Worm (Caenorhabditis elegans): Measurements from ENCODE around the gene gcy-4.

Gene gcy-4

DNA sequence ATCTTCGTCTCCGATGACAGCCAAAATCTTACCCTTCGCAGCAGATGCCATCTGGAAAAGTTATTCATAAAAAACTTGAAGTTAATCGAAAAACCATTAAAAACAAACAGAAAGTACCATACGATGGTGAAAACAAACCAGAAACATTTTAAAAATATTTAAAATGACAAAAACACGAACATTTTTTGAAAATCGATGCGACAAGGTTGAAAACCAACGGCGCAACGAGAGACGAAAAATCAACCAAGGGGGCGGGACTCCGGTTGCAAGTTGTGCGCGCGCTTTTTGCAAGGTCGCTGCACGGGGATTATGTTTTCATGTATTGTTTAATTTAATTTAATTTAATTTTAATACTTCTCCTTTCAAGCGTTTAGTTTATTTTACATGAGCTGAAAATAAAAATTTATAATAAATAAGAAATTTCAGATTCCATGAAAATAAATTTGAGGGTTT, 4.9 kb downstream of the gcy-4 start, which contains the start of gene vha-9 (continued):
- TF ChIP-seq unc-62 (GFP tag; optimal IDR thresholded peaks at IDR 0.05) = no peak
- no peak for TF ChIP-seq zag-1 (tag; optimal IDR thresholded peaks at IDR 0.05)
- no peak for TF ChIP-seq ets-5 (GFP tag; IDR thresholded peaks at IDR 0.05)
- peak; percentile 55 to 62 for TF ChIP-seq lin-35 (GFP tag; optimal IDR thresholded peaks at IDR 0.05)
- TF ChIP-seq ceh-88 (GFP tag; IDR thresholded peaks at IDR 0.05) = peak; percentile 35; the same call in 1 of the 2 replicates
- TF ChIP-seq vab-15 (tag; optimal IDR thresholded peaks at IDR 0.05) = no peak
- TF ChIP-seq nhr-12 (tag; optimal IDR thresholded peaks at IDR 0.05) = no peak
- peak; percentile 48 for TF ChIP-seq isw-1 (GFP tag; IDR thresholded peaks at IDR 0.05)
- TF ChIP-seq C16A3.4 (tag; optimal IDR thresholded peaks at IDR 0.05) = peak; percentile 66
- TF ChIP-seq irx-1 (tag; optimal IDR thresholded peaks at IDR 0.05) = peak; percentile 13

DNA sequence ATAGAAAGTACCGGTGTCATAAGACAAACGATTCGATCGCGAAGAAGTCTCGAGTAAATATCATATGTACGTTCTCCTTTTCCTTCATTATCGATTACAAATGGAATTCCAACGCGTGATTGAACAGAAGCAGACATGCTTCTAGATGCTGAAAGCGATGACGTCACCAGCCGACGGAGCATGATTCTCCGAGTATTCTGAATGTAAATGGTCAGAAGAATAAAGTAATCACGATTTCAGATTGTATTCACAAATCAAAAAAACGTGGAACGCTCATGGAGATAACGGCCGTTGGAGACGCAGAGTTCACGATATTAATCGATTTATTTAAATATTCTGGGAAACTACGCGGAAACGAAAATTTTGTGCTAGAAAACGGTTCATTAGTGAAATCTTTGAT, 6.0 kb downstream of the gcy-4 start, which contains the start of gene clpp-1:
Gene clpp-1 (minus strand): TSS at position 197 of the 400 bp plus-strand sequence.
- TF ChIP-seq xbp-1 (tag; optimal IDR thresholded peaks at IDR 0.05) (no peak), skn-1 (tag; optimal IDR thresholded peaks at IDR 0.05) (no peak), efl-1 (optimal IDR thresholded peaks at IDR 0.05) (peak in 1 of 2 experiments; percentile 8), efl-1 (GFP tag; optimal IDR thresholded peaks at IDR 0.05 in 1 of 2) (peak in 1 of 2 experiments; percentile 84), nhr-90 (tag; optimal IDR thresholded peaks at IDR 0.05; ENCODE audit: poor library complexity) (no peak), isw-1 (GFP tag; IDR thresholded peaks at IDR 0.05) (no peak), lir-3 (tag; optimal IDR thresholded peaks at IDR 0.05; ENCODE audit: poor library complexity) (no peak), pax-3 (tag; optimal IDR thresholded peaks at IDR 0.05) (no peak), fkh-8 (tag; optimal IDR thresholded peaks at IDR 0.05) (peak; percentile 28), nhr-84 (tag; optimal IDR thresholded peaks at IDR 0.05) (no peak), hlh-4 (tag; optimal IDR thresholded peaks at IDR 0.05) (no peak), ama-1 (optimal IDR thresholded peaks at IDR 0.05) (peak; percentile 20), C04F5.9 (tag; optimal IDR thresholded peaks at IDR 0.05) (no peak), ceh-63 (GFP tag; optimal IDR thresholded peaks at IDR 0.05) (no peak), zip-4 (GFP tag; optimal IDR thresholded peaks at IDR 0.05) (no peak), alr-1 (tag; optimal IDR thresholded peaks at IDR 0.05; ENCODE audit: borderline replicate concordance) (no peak), lin-13 (GFP tag; optimal IDR thresholded peaks at IDR 0.05) (no peak), hpl-2 (GFP tag; optimal IDR thresholded peaks at IDR 0.05) (no peak), ztf-4 (tag; optimal IDR thresholded peaks at IDR 0.05) (peak; percentile 60), ztf-11 (tag; optimal IDR thresholded peaks at IDR 0.05) (no peak), snpc-4 (tag; optimal IDR thresholded peaks at IDR 0.05) (no peak), dsc-1 (tag; optimal IDR thresholded peaks at IDR 0.05) (no peak), aly-2 (tag; optimal IDR thresholded peaks at IDR 0.05) (no peak), elt-3 (tag; optimal IDR thresholded peaks at IDR 0.05) (no peak), sptf-1 (tag; optimal IDR thresholded peaks at IDR 0.05) (no peak), egl-27 (tag; optimal IDR thresholded peaks at IDR 0.05) (no peak), nhr-76 (tag; optimal IDR thresholded peaks at IDR 0.05) (no peak), nhr-85 (tag) (no peak), sup-37 (GFP tag; optimal IDR thresholded peaks at IDR 0.05) (no peak), dpl-1 (GFP tag; optimal IDR thresholded peaks at IDR 0.05) (no peak), nhr-71 (tag; optimal IDR thresholded peaks at IDR 0.05) (peak; percentile 42), ceh-8 (GFP tag; optimal IDR thresholded peaks at IDR 0.05) (no peak), rnt-1 (tag; optimal IDR thresholded peaks at IDR 0.05) (no peak), ceh-82 (tag; optimal IDR thresholded peaks at IDR 0.05) (no peak), unc-98 (GFP tag; IDR thresholded peaks at IDR 0.05) (no peak), fkh-4 (tag; optimal IDR thresholded peaks at IDR 0.05; ENCODE audit: borderline replicate concordance) (no peak), unc-62 (GFP tag; optimal IDR thresholded peaks at IDR 0.05) (no peak), jun-1 (tag; optimal IDR thresholded peaks at IDR 0.05) (no peak), nhr-28 (tag; optimal IDR thresholded peaks at IDR 0.05) (no peak), mef-2 (tag; optimal IDR thresholded peaks at IDR 0.05) (no peak), mdl-1 (tag; optimal IDR thresholded peaks at IDR 0.05) (no peak), mab-9 (GFP tag; IDR thresholded peaks at IDR 0.05) (no peak), unc-30 (tag; optimal IDR thresholded peaks at IDR 0.05) (no peak), pqm-1 (tag; optimal IDR thresholded peaks at IDR 0.05) (no peak), snu-23 (GFP tag; optimal IDR thresholded peaks at IDR 0.05) (peak; percentile 6)

Measured in whole organism, L1 larva.